Worm (Caenorhabditis elegans) whole organism, midembryonic: ENCODE data around the gene Y105C5A.26.
"Not testable (repeated sequence)": the region's sequence is repeated elsewhere in the genome, so short reads cannot be mapped to it uniquely, and the experiment has no call there.

ENCODE experiments used
- flt-1 ChIP-seq: fragments of 200-800 bp; sonication (Bioruptor generic); IDR thresholded peaks from 2 replicates; pipeline ENCODE4 v1.3.6; 2022; ENCODE audit warnings: missing genetic modification characterization, missing compliant biosample characterization
- med-1 ChIP-seq: sonication (generic microtip); optimal IDR thresholded peaks from 2 replicates; lab custom pipeline; 2017; ENCODE audit warnings: missing genetic modification characterization, mild to moderate bottlenecking, missing compliant biosample characterization, antibody characterized with exemption, missing genetic modification reagents; ENCODE audit not compliant: insufficient read depth
- ref-1 ChIP-seq: fragments of 200-800 bp; sonication (Bioruptor generic); conservative IDR thresholded peaks from 2 replicates; pipeline ENCODE4 v1.3.6; 2022; ENCODE audit warnings: missing genetic modification reagents, missing genetic modification characterization, missing compliant biosample characterization
- tab-1 ChIP-seq: fragments of 200-800 bp; sonication (Bioruptor generic); IDR thresholded peaks from 2 replicates; pipeline ENCODE4 v1.3.6; 2022; ENCODE audit warnings: missing genetic modification characterization, missing compliant biosample characterization
- ztf-23 ChIP-seq: fragments of 200-800 bp; sonication (Bioruptor generic); IDR thresholded peaks from 2 replicates; pipeline ENCODE4 v1.3.6; 2022; ENCODE audit warnings: missing genetic modification reagents, missing genetic modification characterization, missing compliant biosample characterization
- ztf-29 ChIP-seq: fragments of 200-800 bp; sonication (Bioruptor generic); IDR thresholded peaks from 2 replicates; pipeline ENCODE4 v1.3.6; 2022; ENCODE audit warnings: missing genetic modification reagents, missing genetic modification characterization, missing compliant biosample characterization

ce11 chrIV:15641699-15642098 lies 39.6 kb downstream of the Y105C5A.26 start, which contains the start of gene Y105C5A.12:
- TF ChIP-seq flt-1 (GFP tag; lab: Robert Waterston, UW); ref-1 (GFP tag; lab: Robert Waterston, UW); tab-1 (GFP tag; lab: Robert Waterston, UW); ztf-29; ztf-23; med-1: not testable (repeated sequence)
